Fruit fly (Drosophila melanogaster) whole organism, adult: ENCODE data around the gene tna.

Experiments used
- CG12768 ChIP-seq: fragments of 200-800 bp; sonication (Bioruptor generic); optimal IDR thresholded peaks from 2 replicates; lab custom pipeline; 2017; ENCODE audit warnings: missing biosample characterization, missing genetic modification characterization, mild to moderate bottlenecking, moderate library complexity, missing genetic modification reagents
- CG14711 ChIP-seq: fragments of 200-800 bp; sonication (Bioruptor generic); optimal IDR thresholded peaks from 2 replicates; lab custom pipeline; 2018; ENCODE audit warnings: missing biosample characterization, mild to moderate bottlenecking, missing genetic modification characterization, moderate library complexity
- CG7045 ChIP-seq: fragments of 200-800 bp; sonication (Bioruptor generic); optimal IDR thresholded peaks from 2 replicates; lab custom pipeline; 2017; ENCODE audit warnings: missing biosample characterization, mild to moderate bottlenecking, missing genetic modification characterization
- CG7101 ChIP-seq: fragments of 200-800 bp; sonication (Bioruptor generic); optimal IDR thresholded peaks from 2 replicates; lab custom pipeline; 2018; ENCODE audit warnings: missing biosample characterization, mild to moderate bottlenecking, missing genetic modification characterization, moderate library complexity
- Crg-1 ChIP-seq: fragments of 200-800 bp; sonication (Bioruptor generic); optimal IDR thresholded peaks from 2 replicates; lab custom pipeline; 2016; ENCODE audit warnings: missing biosample characterization, missing genetic modification characterization
- Hr96 ChIP-seq: fragments of 200-800 bp; sonication (Bioruptor generic); optimal IDR thresholded peaks from 2 replicates; lab custom pipeline; 2016; ENCODE audit warnings: missing biosample characterization, missing genetic modification characterization
- Mnt ChIP-seq: fragments of 200-800 bp; sonication (Bioruptor generic); optimal IDR thresholded peaks from 2 replicates; lab custom pipeline; 2016; ENCODE audit warnings: missing biosample characterization, mild to moderate bottlenecking, missing genetic modification characterization
- cic ChIP-seq: fragments of 200-800 bp; sonication (Bioruptor generic); optimal IDR thresholded peaks from 2 replicates; lab custom pipeline; 2017; ENCODE audit warnings: missing biosample characterization, mild to moderate bottlenecking, missing genetic modification characterization, moderate library complexity
- kay ChIP-seq: fragments of 200-800 bp; sonication (Bioruptor generic); peaks from one replicate; lab custom pipeline; 2016; ENCODE audit warnings: missing biosample characterization, missing genetic modification characterization, borderline replicate concordance
- ovo ChIP-seq: fragments of 200-800 bp; sonication (Bioruptor generic); optimal IDR thresholded peaks from 2 replicates; lab custom pipeline; 2016; ENCODE audit warnings: missing biosample characterization, missing genetic modification characterization
- pad ChIP-seq: fragments of 200-800 bp; sonication (Bioruptor generic); optimal IDR thresholded peaks from 3 replicates; lab custom pipeline; 2017; ENCODE audit warnings: missing biosample characterization, missing genetic modification characterization, mild to moderate bottlenecking, moderate library complexity, missing genetic modification reagents
- tj ChIP-seq: fragments of 200-800 bp; sonication (Bioruptor generic); optimal IDR thresholded peaks from 3 replicates; lab custom pipeline; 2017; ENCODE audit warnings: missing biosample characterization, mild to moderate bottlenecking, missing genetic modification characterization, moderate library complexity
- toe ChIP-seq: fragments of 200-800 bp; sonication (Bioruptor generic); optimal IDR thresholded peaks from 2 replicates; lab custom pipeline; 2016; ENCODE audit warnings: missing biosample characterization, missing genetic modification characterization

Gene tna

dm6 chr3L:10922973-10923372, 87.6 kb downstream of the tna start:
- no peak for TF ChIP-seq tj (GFP tag; lab: Kevin White, UChicago)
- no peak for TF ChIP-seq pad (GFP tag; lab: Kevin White, UChicago)
- TF ChIP-seq CG14711 (tag; lab: Kevin White, UChicago): no peak
- no peak for TF ChIP-seq Crg-1 (GFP tag; lab: Kevin White, UChicago)
- no peak for TF ChIP-seq ovo (GFP tag; lab: Kevin White, UChicago)
- no peak for TF ChIP-seq kay (GFP tag; lab: Kevin White, UChicago)
- no peak for TF ChIP-seq CG12768 (GFP tag; lab: Kevin White, UChicago)

dm6 chr3L:10924683-10925082, 89.4 kb downstream of the tna start:
- no peak for TF ChIP-seq tj (GFP tag; lab: Kevin White, UChicago)
- TF ChIP-seq Hr96 (GFP tag; lab: Kevin White, UChicago): no peak
- TF ChIP-seq kay (GFP tag; lab: Kevin White, UChicago): no peak
- TF ChIP-seq toe (GFP tag; lab: Kevin White, UChicago): no peak
- no peak for TF ChIP-seq pad (GFP tag; lab: Kevin White, UChicago)
- TF ChIP-seq cic (GFP tag; lab: Kevin White, UChicago): no peak
- no peak for TF ChIP-seq CG7101
- TF ChIP-seq CG7045: no peak
- no peak for TF ChIP-seq Mnt (GFP tag; lab: Kevin White, UChicago)
